Worm (Caenorhabditis elegans) whole organism, young adult: Measurements from ENCODE around the gene hecw-1.
"Not testable (repeated sequence)": the region's sequence is repeated elsewhere in the genome, so short reads cannot be mapped to it uniquely, and the experiment has no call there.

ENCODE experiments used
- B0019.2 ChIP-seq: fragments of 200-800 bp; sonication (Bioruptor generic); conservative IDR thresholded peaks from 2 replicates; pipeline ENCODE4 v1.3.6; 2022; ENCODE audit warnings: missing genetic modification reagents, missing genetic modification characterization, missing compliant biosample characterization
- K11D2.4 ChIP-seq: fragments of 200-800 bp; sonication (Bioruptor generic); IDR thresholded peaks from 2 replicates; pipeline ENCODE4 v1.3.6; 2022; ENCODE audit warnings: missing genetic modification reagents, missing genetic modification characterization, missing compliant biosample characterization
- ZK185.1 ChIP-seq: sonication (generic microtip); optimal IDR thresholded peaks from 2 replicates; lab custom pipeline; 2016; ENCODE audit warnings: mild to moderate bottlenecking, missing genetic modification characterization, missing compliant biosample characterization; ENCODE audit not compliant: poor library complexity, severe bottlenecking
- ama-1 ChIP-seq, 3 experiments: fragments of 150-350 bp in 1 of 3; sonication (generic microtip) in 2 of 3; optimal IDR thresholded peaks; 2 replicates each; lab custom pipeline; 2014 to 2018; ENCODE audit warnings: missing biosample characterization in 2 of 3, missing genetic modification characterization in 2 of 3, missing genetic modification reagents in 2 of 3
- bed-1 ChIP-seq: fragments of 200-800 bp; sonication (Bioruptor generic); IDR thresholded peaks from 2 replicates; pipeline ENCODE4 v1.3.6; 2022; ENCODE audit warnings: missing genetic modification reagents, missing genetic modification characterization, missing compliant biosample characterization
- cebp-1 ChIP-seq, 2 experiments: fragments of 200-800 bp in 1 of 2; sonication (Bioruptor generic) in 1 of 2; sonication (generic microtip) in 1 of 2; IDR thresholded peaks in 1 of 2; optimal IDR thresholded peaks in 1 of 2; 2 replicates each; pipeline versions ENCODE4 v1.3.6 to Lab custom; 2017 to 2022; ENCODE audit warnings: missing compliant biosample characterization in 2 of 2, missing genetic modification characterization in 2 of 2, mild to moderate bottlenecking in 1 of 2, missing genetic modification reagents in 1 of 2, moderate library complexity in 1 of 2
- madf-8 ChIP-seq: fragments of 200-800 bp; sonication (Bioruptor generic); conservative IDR thresholded peaks from 2 replicates; pipeline ENCODE4 v1.3.6; 2022; ENCODE audit warnings: missing genetic modification reagents, missing genetic modification characterization, missing compliant biosample characterization
- nhr-120 ChIP-seq: fragments of 200-800 bp; sonication (Bioruptor generic); IDR thresholded peaks from 2 replicates; pipeline ENCODE4 v1.3.6; 2022; ENCODE audit warnings: missing genetic modification characterization, missing compliant biosample characterization
- nhr-90 ChIP-seq: sonication (generic microtip); optimal IDR thresholded peaks from 2 replicates; lab custom pipeline; 2016; ENCODE audit warnings: missing genotype, mild to moderate bottlenecking, missing genetic modification characterization, missing compliant biosample characterization
- pha-4 ChIP-seq: fragments of 150-350 bp; sonication (generic microtip); optimal IDR thresholded peaks from 2 replicates; lab custom pipeline; 2014; ENCODE audit warnings: missing biosample characterization, missing genetic modification reagents, missing genetic modification characterization
- rec-8 ChIP-seq, 2 experiments: sonication (generic microtip); optimal IDR thresholded peaks; 2 replicates each; lab custom pipeline; 2016; ENCODE audit warnings: mild to moderate bottlenecking in 2 of 2, missing genetic modification characterization in 2 of 2, missing genetic modification reagents in 2 of 2, missing genotype in 2 of 2, missing biosample characterization in 1 of 2, missing compliant biosample characterization in 1 of 2, moderate library complexity in 1 of 2
- tlf-1 ChIP-seq: fragments of 200-800 bp; sonication (Bioruptor generic); optimal IDR thresholded peaks from 2 replicates; lab custom pipeline; 2018; ENCODE audit warnings: mild to moderate bottlenecking, missing genetic modification characterization, missing compliant biosample characterization

DNA sequence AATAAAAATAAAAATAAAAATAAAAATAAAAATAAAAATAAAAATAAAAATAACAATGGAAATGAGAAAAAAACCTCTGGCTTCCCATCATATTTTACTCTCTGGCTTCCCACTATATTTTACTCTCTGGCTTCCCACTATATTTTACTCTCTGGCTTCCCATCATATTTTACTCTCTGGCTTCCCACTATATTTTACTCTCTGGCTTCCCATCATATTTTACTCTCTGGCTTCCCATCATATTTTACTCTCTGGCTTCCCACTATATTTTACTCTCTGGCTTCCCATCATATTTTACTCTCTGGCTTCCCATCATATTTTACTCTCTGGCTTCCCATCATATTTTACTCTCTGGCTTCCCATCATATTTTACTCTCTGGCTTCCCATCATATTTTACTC is 55.5 kb downstream of the hecw-1 start:
- not testable (repeated sequence) for TF ChIP-seq nhr-90 (tag; lab: Kevin White, UChicago); rec-8 (tag; optimal IDR thresholded peaks at IDR 0.05; lab: Kevin White, UChicago); cebp-1 (GFP tag; IDR thresholded peaks at IDR 0.05; lab: Robert Waterston, UW); cebp-1 (tag; optimal IDR thresholded peaks at IDR 0.05; lab: Kevin White, UChicago); tlf-1 (GFP tag; lab: Kevin White, UChicago); K11D2.4 (GFP tag; lab: Robert Waterston, UW); madf-8 (GFP tag; lab: Robert Waterston, UW); ama-1 (optimal IDR thresholded peaks at IDR 0.05; lab: Kevin White, UChicago); ama-1 (GFP tag; optimal IDR thresholded peaks at IDR 0.05; lab: Kevin White, UChicago); ZK185.1 (tag; lab: Kevin White, UChicago); pha-4; bed-1 (GFP tag; lab: Robert Waterston, UW); B0019.2; nhr-120 (GFP tag; lab: Robert Waterston, UW)
